Fruit fly (Drosophila melanogaster) whole organism, embryonic: ENCODE results near the gene CG6652.

Experiments
- Adf1 ChIP-seq: fragments of 200-800 bp; sonication (Bioruptor generic); IDR thresholded peaks from 2 replicates; pipeline ENCODE4 v1.3.6; 2022; ENCODE audit warnings: missing biosample characterization, missing genetic modification characterization
- Asciz ChIP-seq: fragments of 200-800 bp; sonication (Bioruptor generic); optimal IDR thresholded peaks from 2 replicates; lab custom pipeline; 2017; ENCODE audit warnings: missing biosample characterization, mild to moderate bottlenecking, missing genetic modification characterization, missing genetic modification reagents
- Atf-2 ChIP-seq: fragments of 200-800 bp; sonication (Bioruptor generic); optimal IDR thresholded peaks from 2 replicates; lab custom pipeline; 2016; ENCODE audit warnings: missing biosample characterization, missing genetic modification characterization
- Atf3 ChIP-seq: fragments of 200-800 bp; sonication (Bioruptor generic); optimal IDR thresholded peaks from 3 replicates; lab custom pipeline; 2016; ENCODE audit warnings: missing biosample characterization, missing genetic modification characterization
- BEAF-32 ChIP-seq: fragments of 200-800 bp; sonication (Bioruptor generic); optimal IDR thresholded peaks from 3 replicates; lab custom pipeline; 2017; ENCODE audit warnings: missing biosample characterization, missing genetic modification characterization, mild to moderate bottlenecking, moderate library complexity, missing genetic modification reagents
- Blimp-1 ChIP-seq: fragments of 200-800 bp; sonication (Bioruptor generic); optimal IDR thresholded peaks from 3 replicates; lab custom pipeline; 2018; ENCODE audit warnings: missing biosample characterization, missing genetic modification characterization, mild to moderate bottlenecking, moderate library complexity, missing genetic modification reagents
- CG11695 ChIP-seq: fragments of 200-800 bp; sonication (Bioruptor generic); IDR thresholded peaks from 3 replicates; pipeline ENCODE4 v1.3.6; 2022; ENCODE audit warnings: missing biosample characterization, missing genetic modification characterization
- CG12391 ChIP-seq: fragments of 200-800 bp; sonication (Bioruptor generic); optimal IDR thresholded peaks from 3 replicates; lab custom pipeline; 2018; ENCODE audit warnings: missing biosample characterization, mild to moderate bottlenecking, missing genetic modification characterization, moderate library complexity
- CG14441 ChIP-seq: fragments of 200-800 bp; sonication (Bioruptor generic); IDR thresholded peaks from 2 replicates; pipeline ENCODE4 v1.3.6; 2022; ENCODE audit warnings: missing biosample characterization, missing genetic modification characterization
- CG15269 ChIP-seq: fragments of 200-800 bp; sonication (Bioruptor generic); optimal IDR thresholded peaks from 2 replicates; lab custom pipeline; 2018; ENCODE audit warnings: missing biosample characterization, mild to moderate bottlenecking, missing genetic modification characterization, moderate library complexity
- CG1792 ChIP-seq: fragments of 200-800 bp; sonication (Bioruptor generic); optimal IDR thresholded peaks from 2 replicates; lab custom pipeline; 2016; ENCODE audit warnings: missing biosample characterization, missing genetic modification characterization
- CG18764 ChIP-seq: fragments of 200-800 bp; sonication (Bioruptor generic); optimal IDR thresholded peaks from 3 replicates; lab custom pipeline; 2016; ENCODE audit warnings: missing biosample characterization, missing genetic modification characterization
- CG4404 ChIP-seq: fragments of 200-800 bp; sonication (Bioruptor generic); IDR thresholded peaks from 2 replicates; pipeline ENCODE4 v1.3.6; 2022; ENCODE audit warnings: missing biosample characterization, missing genetic modification characterization
- CG4617 ChIP-seq: fragments of 200-800 bp; sonication (Bioruptor generic); optimal IDR thresholded peaks from 3 replicates; lab custom pipeline; 2016; ENCODE audit warnings: missing biosample characterization, missing genetic modification characterization, borderline replicate concordance
- CG4730 ChIP-seq: fragments of 200-800 bp; sonication (Bioruptor generic); IDR thresholded peaks from 2 replicates; pipeline ENCODE4 v1.3.6; 2022; ENCODE audit warnings: missing biosample characterization, missing genetic modification characterization
- CG6765 ChIP-seq: fragments of 200-800 bp; sonication (Bioruptor generic); optimal IDR thresholded peaks from 3 replicates; lab custom pipeline; 2017; ENCODE audit warnings: missing biosample characterization, mild to moderate bottlenecking, missing genetic modification characterization
- CG7839 ChIP-seq: fragments of 200-800 bp; sonication (Bioruptor generic); optimal IDR thresholded peaks from 3 replicates; lab custom pipeline; 2018; ENCODE audit warnings: missing biosample characterization, mild to moderate bottlenecking, missing genetic modification characterization, moderate library complexity
- CG8281 ChIP-seq: fragments of 200-800 bp; sonication (Bioruptor generic); optimal IDR thresholded peaks from 2 replicates; lab custom pipeline; 2018; ENCODE audit warnings: missing biosample characterization, mild to moderate bottlenecking, missing genetic modification characterization, moderate library complexity
- CG8478 ChIP-seq: fragments of >200 bp; optimal IDR thresholded peaks from 2 replicates; lab custom pipeline; 2018
- Deaf1 ChIP-seq: fragments of 200-800 bp; optimal IDR thresholded peaks from 3 replicates; lab custom pipeline; 2019; ENCODE audit warnings: missing biosample characterization, mild to moderate bottlenecking, missing genetic modification characterization, moderate library complexity
- Dll ChIP-seq: fragments of 200-800 bp; sonication (Bioruptor generic); IDR thresholded peaks from 4 replicates; pipeline ENCODE4 v1.3.6; 2022; ENCODE audit warnings: missing biosample characterization, missing genetic modification characterization; ENCODE audit not compliant: partially characterized antibody
- Doc2 ChIP-seq: fragments of 200-800 bp; sonication (Bioruptor generic); IDR thresholded peaks from 2 replicates; pipeline ENCODE4 v1.3.6; 2022; ENCODE audit warnings: missing biosample characterization, missing genetic modification characterization
- HLH3B ChIP-seq: fragments of 200-800 bp; sonication (Bioruptor generic); IDR thresholded peaks from 2 replicates; pipeline ENCODE4 v1.3.6; 2022; ENCODE audit warnings: missing biosample characterization, missing genetic modification characterization
- MTF-1 ChIP-seq: fragments of 200-800 bp; sonication (Bioruptor generic); optimal IDR thresholded peaks from 2 replicates; lab custom pipeline; 2018; ENCODE audit warnings: missing biosample characterization, mild to moderate bottlenecking, missing genetic modification characterization, borderline replicate concordance
- Nf-YA ChIP-seq: fragments of 200-800 bp; sonication (Bioruptor generic); IDR thresholded peaks from 2 replicates; pipeline ENCODE4 v1.3.6; 2022; ENCODE audit warnings: missing biosample characterization, missing genetic modification characterization
- PHDP ChIP-seq: fragments of 200-800 bp; sonication (Bioruptor generic); optimal IDR thresholded peaks from 3 replicates; lab custom pipeline; 2018; ENCODE audit warnings: missing biosample characterization, mild to moderate bottlenecking, missing genetic modification characterization, moderate library complexity
- Ptx1 ChIP-seq: fragments of 200-800 bp; sonication (Bioruptor generic); IDR thresholded peaks from 2 replicates; pipeline ENCODE4 v1.3.6; 2022; ENCODE audit warnings: missing biosample characterization, missing genetic modification characterization
- Ravus ChIP-seq: fragments of 200-800 bp; sonication (Bioruptor generic); IDR thresholded peaks from 2 replicates; pipeline ENCODE4 v1.3.6; 2022; ENCODE audit warnings: missing biosample characterization, missing genetic modification characterization
- Sox102F ChIP-seq: fragments of 200-800 bp; sonication (Bioruptor generic); optimal IDR thresholded peaks from 2 replicates; lab custom pipeline; 2018; ENCODE audit warnings: missing biosample characterization, mild to moderate bottlenecking, missing genetic modification characterization, moderate library complexity
- bab2 ChIP-seq: fragments of 200-800 bp; sonication (Bioruptor generic); optimal IDR thresholded peaks from 2 replicates; lab custom pipeline; 2016; ENCODE audit warnings: missing biosample characterization, missing genetic modification characterization
- cato ChIP-seq: fragments of 200-800 bp; sonication (Bioruptor generic); optimal IDR thresholded peaks from 2 replicates; lab custom pipeline; 2016; ENCODE audit warnings: missing biosample characterization, missing genetic modification characterization, borderline replicate concordance
- h ChIP-seq: fragments of >200 bp; optimal IDR thresholded peaks from 2 replicates; lab custom pipeline; 2017
- ham ChIP-seq: fragments of 200-800 bp; sonication (Bioruptor generic); IDR thresholded peaks from 2 replicates; pipeline ENCODE4 v1.3.6; 2022; ENCODE audit warnings: missing biosample characterization, missing genetic modification characterization
- hth ChIP-seq: fragments of >200 bp; optimal IDR thresholded peaks from 2 replicates; lab custom pipeline; 2017; ENCODE audit warnings: inconsistent platforms
- inv ChIP-seq: fragments of 200-800 bp; sonication (Bioruptor generic); IDR thresholded peaks from 2 replicates; pipeline ENCODE4 v1.3.6; 2022; ENCODE audit warnings: missing biosample characterization, missing genetic modification characterization; ENCODE audit not compliant: partially characterized antibody
- klu ChIP-seq: fragments of 200-800 bp; sonication (Bioruptor generic); IDR thresholded peaks from 2 replicates; pipeline ENCODE4 v1.3.6; 2022; ENCODE audit warnings: missing biosample characterization, missing genetic modification characterization
- lmd ChIP-seq: fragments of 200-800 bp; sonication (Bioruptor generic); IDR thresholded peaks from 2 replicates; pipeline ENCODE4 v1.3.6; 2022; ENCODE audit warnings: missing biosample characterization, missing genetic modification characterization
- mam ChIP-seq: fragments of 200-800 bp; sonication (Bioruptor generic); optimal IDR thresholded peaks from 3 replicates; lab custom pipeline; 2016; ENCODE audit warnings: missing biosample characterization, missing genetic modification characterization
- nmo ChIP-seq: fragments of 200-800 bp; sonication (Bioruptor generic); optimal IDR thresholded peaks from 2 replicates; lab custom pipeline; 2018; ENCODE audit warnings: missing biosample characterization, mild to moderate bottlenecking, missing genetic modification characterization, moderate library complexity
- oc ChIP-seq: fragments of 200-800 bp; sonication (Bioruptor generic); optimal IDR thresholded peaks from 2 replicates; lab custom pipeline; 2018; ENCODE audit warnings: missing biosample characterization, mild to moderate bottlenecking, missing genetic modification characterization, moderate library complexity
- rib ChIP-seq: fragments of 200-800 bp; sonication (Bioruptor generic); IDR thresholded peaks from 2 replicates; pipeline ENCODE4 v1.3.6; 2022; ENCODE audit warnings: missing biosample characterization, missing genetic modification characterization
- sc ChIP-seq, 3 experiments: fragments of >200 bp in 2 of 3; fragments of 200-800 bp in 1 of 3; sonication (Bioruptor generic) in 1 of 3; optimal IDR thresholded peaks; 2 replicates in 2 of 3; 3 replicates in 1 of 3; lab custom pipeline; 2017; ENCODE audit warnings: mild to moderate bottlenecking in 1 of 3, missing biosample characterization in 1 of 3, missing genetic modification characterization in 1 of 3, missing genetic modification reagents in 1 of 3
- sd ChIP-seq: fragments of 200-800 bp; sonication (Bioruptor generic); optimal IDR thresholded peaks from 3 replicates; lab custom pipeline; 2018; ENCODE audit warnings: missing biosample characterization, mild to moderate bottlenecking, missing genetic modification characterization, moderate library complexity
- sens-2 ChIP-seq: fragments of 200-800 bp; sonication (Bioruptor generic); IDR thresholded peaks from 2 replicates; pipeline ENCODE4 v1.3.6; 2022; ENCODE audit warnings: missing biosample characterization, missing genetic modification characterization
- seq ChIP-seq: fragments of 200-800 bp; sonication (Bioruptor generic); IDR thresholded peaks from 2 replicates; pipeline ENCODE4 v1.3.6; 2022; ENCODE audit warnings: missing biosample characterization, missing genetic modification characterization
- sima ChIP-seq: fragments of 200-800 bp; sonication (Bioruptor generic); optimal IDR thresholded peaks from 2 replicates; lab custom pipeline; 2016; ENCODE audit warnings: missing biosample characterization, missing genetic modification characterization
- tgo ChIP-seq: fragments of 200-800 bp; sonication (Bioruptor generic); IDR thresholded peaks from 3 replicates; pipeline ENCODE4 v1.3.6; 2022; ENCODE audit warnings: missing biosample characterization, missing genetic modification characterization
- usp ChIP-seq: fragments of >200 bp; optimal IDR thresholded peaks from 2 replicates; lab custom pipeline; 2017; ENCODE audit warnings: missing biosample characterization, missing genetic modification characterization
- zen2 ChIP-seq: fragments of 200-800 bp; sonication (Bioruptor generic); IDR thresholded peaks from 3 replicates; pipeline ENCODE4 v1.3.6; 2022; ENCODE audit warnings: missing biosample characterization, missing genetic modification characterization; ENCODE audit not compliant: partially characterized antibody

CG6652 gene

dm6 chr3L:17009715-17010491 lies 12.8 kb downstream of the CG6652 start (continued):
- TF ChIP-seq sc (optimal IDR thresholded peaks at IDR 0.05; lab: Kevin White, UChicago) = no peak
- TF ChIP-seq sc (GFP tag; optimal IDR thresholded peaks at IDR 0.05; lab: Kevin White, UChicago) = no peak
- TF ChIP-seq mam = peak; percentile 52
- peak; percentile 32 for TF ChIP-seq CG12391 (tag; lab: Kevin White, UChicago)
- TF ChIP-seq HLH3B = peak; percentile 28; the same call in 1 of the 2 replicates
- peak; percentile 55 for TF ChIP-seq sens-2 (GFP tag; lab: Robert Waterston, UW)
- TF ChIP-seq lmd (GFP tag; lab: Robert Waterston, UW) = peak; percentile 36; the same call in 1 of the 2 replicates
- peak; percentile 51 for TF ChIP-seq oc (tag; lab: Kevin White, UChicago)
- peak; percentile 14 for TF ChIP-seq CG1792 (GFP tag; lab: Kevin White, UChicago)
- TF ChIP-seq CG4404 (GFP tag; lab: Robert Waterston, UW) = no peak
- peak; percentile 60 for TF ChIP-seq CG7839 (tag; lab: Kevin White, UChicago)
- TF ChIP-seq Nf-YA (GFP tag; lab: Robert Waterston, UW) = no peak
- no peak for TF ChIP-seq hth (lab: Kevin White, UChicago)
- no peak for TF ChIP-seq CG18764
- peak; percentile 100 for TF ChIP-seq Deaf1 (tag; lab: Kevin White, UChicago)
- 0 out of 3 replicates have a peak, but pooled peaks have one; percentile 28 for TF ChIP-seq zen2 (GFP tag; lab: Robert Waterston, UW)
- peak; percentile 50; the same call in 2 of the 3 replicates for TF ChIP-seq CG11695 (GFP tag; lab: Robert Waterston, UW)
- peak; percentile 23 for TF ChIP-seq bab2
- TF ChIP-seq MTF-1 (GFP tag; lab: Kevin White, UChicago) = peak; percentile 58
- TF ChIP-seq sima = no peak
- no peak for TF ChIP-seq ham (GFP tag; lab: Robert Waterston, UW)
- peak; percentile 23; the same call in 1 of the 2 replicates for TF ChIP-seq seq (GFP tag; lab: Robert Waterston, UW)
- peak; percentile 26 for TF ChIP-seq nmo (GFP tag; lab: Kevin White, UChicago)
- no peak for TF ChIP-seq CG6765 (GFP tag; lab: Kevin White, UChicago)
- TF ChIP-seq CG4617 (GFP tag; lab: Kevin White, UChicago) = no peak
- TF ChIP-seq Doc2 (GFP tag; lab: Robert Waterston, UW) = no peak
- peak; percentile 93 for TF ChIP-seq rib (GFP tag; lab: Robert Waterston, UW)
- TF ChIP-seq usp = no peak
- 0 out of 2 replicates have a peak, but pooled peaks have one; percentile 29 for TF ChIP-seq inv
- peak; percentile 29; the same call in 2 of the 3 replicates for TF ChIP-seq tgo (GFP tag; lab: Robert Waterston, UW)
- TF ChIP-seq Ravus (GFP tag; lab: Robert Waterston, UW) = no peak; the same call in 1 of the 2 replicates
- no peak for TF ChIP-seq BEAF-32 (GFP tag; lab: Kevin White, UChicago)
- no peak for TF ChIP-seq Blimp-1
- TF ChIP-seq Sox102F (GFP tag; lab: Kevin White, UChicago) = peak; percentile 31
- no peak for TF ChIP-seq Atf-2 (GFP tag; lab: Kevin White, UChicago)
- peak; percentile 32 for TF ChIP-seq Asciz (GFP tag; lab: Kevin White, UChicago)
- peak; percentile 58; the same call in 1 of the 2 replicates for TF ChIP-seq klu (GFP tag; lab: Robert Waterston, UW)
- TF ChIP-seq CG4730 = peak; percentile 23; the same call in 1 of the 2 replicates
- no peak for TF ChIP-seq Atf3 (GFP tag; lab: Kevin White, UChicago)
- TF ChIP-seq CG14441 (GFP tag; lab: Robert Waterston, UW) = peak; percentile 36
- TF ChIP-seq CG8281 (tag; lab: Kevin White, UChicago) = no peak
- TF ChIP-seq Ptx1 (GFP tag; lab: Robert Waterston, UW) = no peak; the same call in 1 of the 2 replicates
- peak; percentile 93 for TF ChIP-seq sd
- peak; percentile 84 for TF ChIP-seq CG8478 (lab: Kevin White, UChicago)
- no peak for TF ChIP-seq h (lab: Kevin White, UChicago)
- 0 out of 4 replicates have a peak, but pooled peaks have one; percentile 31 for TF ChIP-seq Dll (GFP tag; lab: Robert Waterston, UW)
- TF ChIP-seq PHDP (tag; lab: Kevin White, UChicago) = peak; percentile 33
- TF ChIP-seq CG15269 (tag; lab: Kevin White, UChicago) = peak; percentile 27
- peak; percentile 92 for TF ChIP-seq Adf1 (GFP tag; lab: Robert Waterston, UW)
- no peak for TF ChIP-seq cato (GFP tag; lab: Kevin White, UChicago)
